Fruit fly (Drosophila melanogaster) whole organism, prepupa: ENCODE results near the gene CG14322.

Experiments
- CG10669 ChIP-seq: fragments of 200-800 bp; sonication (Bioruptor generic); optimal IDR thresholded peaks from 3 replicates; lab custom pipeline; 2018; ENCODE audit warnings: missing biosample characterization, mild to moderate bottlenecking, missing genetic modification characterization, moderate library complexity
- CG11902 ChIP-seq: fragments of 200-800 bp; sonication (Bioruptor generic); optimal IDR thresholded peaks from 3 replicates; lab custom pipeline; 2016; ENCODE audit warnings: missing biosample characterization, missing genetic modification characterization
- CG31627 ChIP-seq: fragments of 200-800 bp; sonication (Bioruptor generic); optimal IDR thresholded peaks from 3 replicates; lab custom pipeline; 2016; ENCODE audit warnings: missing biosample characterization, missing genetic modification characterization
- CG32006 ChIP-seq: fragments of 200-800 bp; sonication (Bioruptor generic); optimal IDR thresholded peaks from 3 replicates; lab custom pipeline; 2017; ENCODE audit warnings: missing biosample characterization, mild to moderate bottlenecking, missing genetic modification characterization
- CG3919 ChIP-seq: fragments of 200-800 bp; sonication (Bioruptor generic); optimal IDR thresholded peaks from 3 replicates; lab custom pipeline; 2016; ENCODE audit warnings: missing biosample characterization, missing genetic modification characterization
- CG4318 ChIP-seq: fragments of 200-800 bp; sonication (Bioruptor generic); optimal IDR thresholded peaks from 3 replicates; lab custom pipeline; 2017; ENCODE audit warnings: missing biosample characterization, mild to moderate bottlenecking, missing genetic modification characterization
- CG6163 ChIP-seq: fragments of 200-800 bp; sonication (Bioruptor generic); IDR thresholded peaks from 3 replicates; pipeline ENCODE4 v1.3.6; 2022; ENCODE audit warnings: missing biosample characterization, missing genetic modification characterization
- CG6792 ChIP-seq: fragments of 200-800 bp; sonication (Bioruptor generic); optimal IDR thresholded peaks from 3 replicates; lab custom pipeline; 2016; ENCODE audit warnings: missing biosample characterization, missing genetic modification characterization
- CG6808 ChIP-seq: fragments of 200-800 bp; sonication (Bioruptor generic); optimal IDR thresholded peaks from 3 replicates; lab custom pipeline; 2017; ENCODE audit warnings: missing biosample characterization, missing genetic modification characterization, mild to moderate bottlenecking, moderate library complexity, missing genetic modification reagents
- CG6854 ChIP-seq: fragments of 200-800 bp; sonication (Bioruptor generic); optimal IDR thresholded peaks from 2 replicates; lab custom pipeline; 2017; ENCODE audit warnings: missing biosample characterization, mild to moderate bottlenecking, missing genetic modification characterization
- CG7368 ChIP-seq: fragments of 200-800 bp; sonication (Bioruptor generic); optimal IDR thresholded peaks from 3 replicates; lab custom pipeline; 2016; ENCODE audit warnings: missing biosample characterization, missing genetic modification characterization
- CG8119 ChIP-seq: fragments of 200-800 bp; sonication (Bioruptor generic); IDR thresholded peaks from 3 replicates; pipeline ENCODE4 v1.3.6; 2022; ENCODE audit warnings: missing biosample characterization, missing genetic modification characterization
- CG8319 ChIP-seq: fragments of 200-800 bp; sonication (Bioruptor generic); optimal IDR thresholded peaks from 3 replicates; lab custom pipeline; 2016; ENCODE audit warnings: missing biosample characterization, missing genetic modification characterization
- Eip75B ChIP-seq: fragments of 200-800 bp; sonication (Bioruptor generic); optimal IDR thresholded peaks from 3 replicates; lab custom pipeline; 2016; ENCODE audit warnings: missing biosample characterization, missing genetic modification characterization
- Eip78C ChIP-seq: fragments of 200-800 bp; sonication (Bioruptor generic); peaks from one replicate; lab custom pipeline; 2016; ENCODE audit warnings: missing biosample characterization, missing genetic modification characterization
- Eip93F ChIP-seq: fragments of 200-800 bp; sonication (Bioruptor generic); optimal IDR thresholded peaks from 2 replicates; lab custom pipeline; 2016; ENCODE audit warnings: missing biosample characterization, mild to moderate bottlenecking, missing genetic modification characterization
- Gug ChIP-seq: fragments of 200-800 bp; sonication (Bioruptor generic); IDR thresholded peaks from 2 replicates; pipeline ENCODE4 v1.3.6; 2022; ENCODE audit warnings: missing biosample characterization, missing genetic modification characterization
- Hr39 ChIP-seq: fragments of 200-800 bp; sonication (Bioruptor generic); optimal IDR thresholded peaks from 2 replicates; lab custom pipeline; 2016; ENCODE audit warnings: missing biosample characterization, missing genetic modification characterization
- Hr4 ChIP-seq: fragments of 200-800 bp; sonication (Bioruptor generic); optimal IDR thresholded peaks from 3 replicates; lab custom pipeline; 2016; ENCODE audit warnings: missing biosample characterization, missing genetic modification characterization
- Met ChIP-seq: fragments of 200-800 bp; sonication (Bioruptor generic); optimal IDR thresholded peaks from 3 replicates; lab custom pipeline; 2016; ENCODE audit warnings: missing biosample characterization, missing genetic modification characterization
- Sox102F ChIP-seq: fragments of 200-800 bp; sonication (Bioruptor generic); optimal IDR thresholded peaks from 2 replicates; lab custom pipeline; 2016; ENCODE audit warnings: missing biosample characterization, mild to moderate bottlenecking, missing genetic modification characterization
- achi ChIP-seq: fragments of 200-800 bp; sonication (Bioruptor generic); optimal IDR thresholded peaks from 3 replicates; lab custom pipeline; 2016; ENCODE audit warnings: missing biosample characterization, missing genetic modification characterization
- cyc ChIP-seq: fragments of 200-800 bp; sonication (Bioruptor generic); optimal IDR thresholded peaks from 3 replicates; lab custom pipeline; 2016; ENCODE audit warnings: missing biosample characterization, missing genetic modification characterization
- dsx ChIP-seq: fragments of 200-800 bp; optimal IDR thresholded peaks from 3 replicates; lab custom pipeline; 2019; ENCODE audit warnings: missing biosample characterization, mild to moderate bottlenecking, missing genetic modification characterization, moderate library complexity; ENCODE audit not compliant: poor library complexity, severe bottlenecking
- eg ChIP-seq: fragments of 200-800 bp; sonication (Bioruptor generic); IDR thresholded peaks from 3 replicates; pipeline ENCODE4 v1.3.6; 2022; ENCODE audit warnings: missing biosample characterization, missing genetic modification characterization
- esn ChIP-seq: fragments of 200-800 bp; sonication (Bioruptor generic); optimal IDR thresholded peaks from 2 replicates; lab custom pipeline; 2016; ENCODE audit warnings: missing biosample characterization, mild to moderate bottlenecking, missing genetic modification characterization, moderate library complexity
- fd59A ChIP-seq: fragments of 200-800 bp; sonication (Bioruptor generic); optimal IDR thresholded peaks from 2 replicates; lab custom pipeline; 2017; ENCODE audit warnings: missing biosample characterization, mild to moderate bottlenecking, missing genetic modification characterization, missing genetic modification reagents
- pdm3 ChIP-seq: fragments of 200-800 bp; sonication (Bioruptor generic); optimal IDR thresholded peaks from 3 replicates; lab custom pipeline; 2016; ENCODE audit warnings: missing biosample characterization, missing genetic modification characterization
- salr ChIP-seq, 2 experiments: fragments of 200-800 bp; sonication (Bioruptor generic); optimal IDR thresholded peaks; 3 replicates each; lab custom pipeline; 2016 to 2018; ENCODE audit warnings: missing biosample characterization in 2 of 2, missing genetic modification characterization in 2 of 2, mild to moderate bottlenecking in 1 of 2
- ss ChIP-seq, 2 experiments: fragments of 200-800 bp; sonication (Bioruptor generic); optimal IDR thresholded peaks; 2 replicates in 1 of 2; 3 replicates in 1 of 2; lab custom pipeline; 2017 to 2018; ENCODE audit warnings: mild to moderate bottlenecking in 2 of 2, missing biosample characterization in 2 of 2, missing genetic modification characterization in 2 of 2, moderate library complexity in 1 of 2
- svp ChIP-seq: fragments of 200-800 bp; sonication (Bioruptor generic); peaks from one replicate; lab custom pipeline; 2016; ENCODE audit warnings: missing biosample characterization, missing genetic modification characterization
- topi ChIP-seq: fragments of 200-800 bp; sonication (Bioruptor generic); optimal IDR thresholded peaks from 3 replicates; lab custom pipeline; 2016; ENCODE audit warnings: missing biosample characterization, missing genetic modification characterization
- vri ChIP-seq: fragments of 200-800 bp; sonication (Bioruptor generic); optimal IDR thresholded peaks from 3 replicates; lab custom pipeline; 2016; ENCODE audit warnings: missing biosample characterization, mild to moderate bottlenecking, missing genetic modification characterization

The CG14322 gene

dm6 chr3R:17609059-17609458 lies 38.4 kb upstream of the CG14322 start, which contains the start of gene CG14329:
CG14329 (plus strand) TSS chr3R:17609359.
- TF ChIP-seq cyc (GFP tag; lab: Kevin White, UChicago) (no peak), CG11902 (GFP tag; lab: Kevin White, UChicago) (no peak), fd59A (GFP tag; lab: Kevin White, UChicago) (no peak), ss (GFP tag; optimal IDR thresholded peaks at IDR 0.05; lab: Kevin White, UChicago) (no peak), CG6808 (GFP tag; lab: Kevin White, UChicago) (no peak), CG32006 (no peak), CG6792 (GFP tag; lab: Kevin White, UChicago) (no peak), CG7368 (GFP tag; lab: Kevin White, UChicago) (no peak), esn (GFP tag; lab: Kevin White, UChicago) (no peak), CG31627 (GFP tag; lab: Kevin White, UChicago) (no peak), CG8319 (GFP tag; lab: Kevin White, UChicago) (no peak), Sox102F (GFP tag; lab: Kevin White, UChicago) (no peak), CG6163 (GFP tag; lab: Robert Waterston, UW) (no peak)

dm6 chr3R:17611411-17611810 lies 36.1 kb upstream of the CG14322 start, which contains the start of gene Edg91:
Edg91 (minus strand) TSS chr3R:17611511.
- TF ChIP-seq CG10669 (GFP tag; lab: Kevin White, UChicago) (no peak), CG6808 (GFP tag; lab: Kevin White, UChicago) (no peak), CG3919 (GFP tag; lab: Kevin White, UChicago) (no peak), CG6854 (GFP tag; lab: Kevin White, UChicago) (no peak)

- peak; percentile 45 for TF ChIP-seq Eip78C (GFP tag; lab: Kevin White, UChicago)
- no peak for TF ChIP-seq CG4318
- TF ChIP-seq, all 60 proteins: peak for 1
These were observed 35.6 kb upstream of the CG14322 start for dm6 chr3R:17611836-17612235.

DNA sequence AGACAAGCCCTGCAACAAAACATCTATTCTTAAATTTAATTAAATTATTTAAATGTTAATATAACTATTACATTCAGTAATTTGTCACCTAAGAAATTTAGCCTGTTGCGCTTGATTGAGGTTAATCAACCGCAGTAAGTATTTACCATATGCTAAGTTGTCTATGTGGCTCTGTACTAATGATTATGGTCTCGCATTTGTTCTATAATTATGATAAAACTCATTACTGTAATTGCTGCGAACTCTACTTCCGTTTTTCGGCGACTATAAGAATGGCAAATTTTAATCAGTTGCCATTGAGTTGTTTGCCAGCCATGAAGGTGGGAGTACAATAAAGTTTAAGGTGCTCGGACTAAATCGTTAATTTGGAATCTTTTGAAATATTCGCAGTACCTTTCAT lies 34.9 kb upstream of the CG14322 start, which contains the start of gene CG34281:
Gene CG34281 (plus strand): TSS at position 301 of the 400 bp plus-strand sequence.
- TF ChIP-seq salr (GFP tag; optimal IDR thresholded peaks at IDR 0.05; lab: Kevin White, UChicago) (no peak), achi (GFP tag; lab: Kevin White, UChicago) (no peak), Hr39 (no peak), eg (GFP tag; lab: Robert Waterston, UW) (no peak)

DNA sequence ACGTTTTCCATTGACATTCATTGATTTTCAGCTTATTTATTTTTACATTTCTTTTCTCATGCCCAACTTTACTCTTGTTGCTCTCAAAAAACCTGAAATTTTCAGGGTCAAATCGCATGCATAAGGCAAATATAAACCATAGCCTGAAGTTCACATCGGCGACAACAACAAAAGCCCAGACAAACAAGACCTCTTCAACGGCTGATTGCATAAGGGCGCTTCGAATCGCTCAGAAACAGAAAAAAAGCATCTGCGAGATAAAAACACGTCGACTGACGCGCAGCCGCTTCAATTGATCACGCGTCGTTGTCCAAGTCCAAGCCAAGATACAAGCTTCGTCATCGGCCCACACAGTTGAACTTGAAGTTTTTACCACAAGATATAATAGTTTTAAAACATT lies 33.9 kb upstream of the CG14322 start, which contains the start of gene CG14327:
Gene CG14327 (plus strand): TSS at position 161 of the 400 bp plus-strand sequence.
- TF ChIP-seq Hr4 (no peak), vri (GFP tag; lab: Kevin White, UChicago) (peak; percentile 34), Eip78C (GFP tag; lab: Kevin White, UChicago) (peak; percentile 25), Eip93F (GFP tag; lab: Kevin White, UChicago) (no peak), ss (GFP tag; optimal IDR thresholded peaks at IDR 0.05; lab: Kevin White, UChicago) (peak; percentile 24 to 47)

DNA sequence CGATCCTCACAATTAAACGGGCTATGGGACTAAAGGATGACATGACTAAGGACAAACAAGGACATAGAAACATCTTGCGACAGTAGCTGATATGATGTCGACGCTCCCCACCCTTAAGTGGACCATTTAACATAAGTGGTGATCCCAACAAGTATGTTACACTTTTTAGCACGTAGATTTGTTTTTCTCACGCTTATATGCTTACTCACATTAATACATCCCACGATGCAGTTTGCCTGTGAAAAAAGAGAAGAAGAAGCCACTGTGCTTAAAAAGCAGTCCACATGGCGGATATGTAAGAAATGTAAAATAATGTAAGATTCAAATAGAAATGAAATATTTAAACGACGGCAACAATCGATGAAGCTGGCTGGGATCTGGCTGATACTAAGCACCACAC lies 32.4 kb upstream of the CG14322 start:
- no peak for TF ChIP-seq Eip93F (GFP tag; lab: Kevin White, UChicago)
- no peak for TF ChIP-seq CG7368 (GFP tag; lab: Kevin White, UChicago)
- TF ChIP-seq Eip75B = no peak
- TF ChIP-seq CG4318 = no peak
- TF ChIP-seq eg (GFP tag; lab: Robert Waterston, UW) = no peak
- TF ChIP-seq CG8119 (GFP tag; lab: Robert Waterston, UW) = no peak
- TF ChIP-seq cyc (GFP tag; lab: Kevin White, UChicago) = no peak
- no peak for TF ChIP-seq Met
- no peak for TF ChIP-seq CG3919 (GFP tag; lab: Kevin White, UChicago)
- TF ChIP-seq salr (GFP tag; optimal IDR thresholded peaks at IDR 0.05; lab: Kevin White, UChicago) = no peak
- TF ChIP-seq Gug = no peak
- no peak for TF ChIP-seq topi (GFP tag; lab: Kevin White, UChicago)
- no peak for TF ChIP-seq pdm3 (GFP tag; lab: Kevin White, UChicago)
- TF ChIP-seq dsx = no peak
- TF ChIP-seq CG6792 (GFP tag; lab: Kevin White, UChicago) = no peak
- no peak for TF ChIP-seq CG10669 (GFP tag; lab: Kevin White, UChicago)
- no peak for TF ChIP-seq svp (GFP tag; lab: Kevin White, UChicago)
- TF ChIP-seq fd59A (GFP tag; lab: Kevin White, UChicago) = no peak
